Worm (Caenorhabditis elegans) whole organism, young adult: ENCODE data around the gene T22E5.1.

Source experiments
- Y79H2A.3 ChIP-seq: fragments of 200-800 bp; sonication (Bioruptor generic); conservative IDR thresholded peaks from 2 replicates; pipeline ENCODE4 v1.3.6; 2022; ENCODE audit warnings: missing genetic modification reagents, missing genetic modification characterization, missing compliant biosample characterization
- madf-6 ChIP-seq: fragments of 200-800 bp; sonication (Bioruptor generic); IDR thresholded peaks from 2 replicates; pipeline ENCODE4 v1.3.6; 2022; ENCODE audit warnings: missing genetic modification reagents, missing genetic modification characterization, missing compliant biosample characterization
- unc-130 ChIP-seq: sonication (generic microtip); optimal IDR thresholded peaks from 2 replicates; lab custom pipeline; 2016; ENCODE audit warnings: missing genetic modification reagents, missing genetic modification characterization, missing compliant biosample characterization

DNA sequence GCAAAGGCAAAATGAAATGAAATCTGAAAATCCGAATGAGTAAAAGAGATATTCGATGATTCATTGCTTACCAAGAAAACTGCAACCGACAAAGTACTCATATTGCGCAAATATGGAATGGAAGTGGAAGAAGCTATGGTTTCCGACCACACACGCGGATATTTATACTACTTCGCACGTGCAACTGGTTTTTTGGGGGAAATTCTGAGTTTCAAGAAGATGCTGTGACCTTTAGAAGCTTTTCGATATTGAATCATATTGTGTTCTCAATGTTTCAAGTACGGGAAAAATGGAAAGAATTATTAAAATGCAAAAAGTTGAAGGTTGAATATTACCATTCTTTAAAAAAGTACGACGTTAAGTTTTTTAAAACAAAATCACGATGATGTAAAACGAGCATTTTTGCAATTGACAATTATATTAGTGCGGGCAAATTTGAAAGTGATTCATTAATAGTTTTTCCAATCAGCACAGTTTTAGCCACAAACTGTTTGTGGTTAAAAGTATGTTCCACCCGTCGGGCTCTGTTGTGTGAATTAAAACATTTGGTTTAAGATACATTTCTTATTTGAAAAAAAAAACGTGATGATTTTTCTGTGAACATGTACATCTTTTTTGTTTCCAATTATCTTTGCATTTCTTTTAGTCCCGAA, 38.3 kb downstream of the T22E5.1 start, which contains the start of the genes grl-6 and K10C2.6:
- TF ChIP-seq madf-6, result no peak
- TF ChIP-seq Y79H2A.3 (GFP tag; lab: Robert Waterston, UW), result no peak
- no peak for TF ChIP-seq unc-130 (GFP tag; lab: Kevin White, UChicago)
